Worm (Caenorhabditis elegans) whole organism, L4/young adult: Measurements from ENCODE around the gene Y61A9LA.7.

Experiments
- W03F9.2 ChIP-seq: fragments of 150-350 bp; optimal IDR thresholded peaks from 2 replicates; lab custom pipeline; 2014; ENCODE audit warnings: missing biosample characterization, missing genetic modification characterization
- him-1 ChIP-seq: sonication (generic microtip); optimal IDR thresholded peaks from 2 replicates; lab custom pipeline; 2016; ENCODE audit warnings: missing genotype, missing genetic modification reagents, missing genetic modification characterization, missing compliant biosample characterization

DNA sequence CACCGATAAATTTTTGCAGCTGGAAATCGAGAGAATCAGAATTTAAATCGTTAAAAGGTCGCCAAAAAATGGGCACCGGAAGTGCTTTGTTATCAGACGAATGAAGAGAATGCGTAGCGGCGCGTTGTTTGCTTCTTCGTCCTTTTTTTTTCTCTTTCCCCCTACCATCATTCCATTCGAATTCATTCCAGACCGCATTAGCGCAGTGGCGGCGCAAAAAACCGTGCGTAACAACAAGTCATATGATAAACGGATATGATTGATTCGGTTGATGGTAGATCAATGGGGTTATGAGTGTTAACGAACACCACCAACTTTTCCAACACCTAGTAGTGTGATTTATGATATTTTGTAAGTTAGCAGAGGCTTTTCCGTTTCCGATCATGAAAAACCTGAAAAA is 36.3 kb downstream of the Y61A9LA.7 start:
- TF ChIP-seq him-1 (tag; lab: Kevin White, UChicago) (no peak), W03F9.2 (no peak)
